Worm (Caenorhabditis elegans): ENCODE results near the gene madf-4.

- TF ChIP-seq cog-1 (tag; optimal IDR thresholded peaks at IDR 0.05) (no peak), med-1 (GFP tag; optimal IDR thresholded peaks at IDR 0.05; ENCODE audit: insufficient read depth) (no peak), tab-1 (GFP tag; IDR thresholded peaks at IDR 0.05) (no peak), T22C8.4 (GFP tag; IDR thresholded peaks at IDR 0.05) (no peak), ztf-29 (GFP tag; IDR thresholded peaks at IDR 0.05) (no peak), ref-1 (GFP tag; conservative IDR thresholded peaks at IDR 0.05) (no peak), ztf-23 (GFP tag; IDR thresholded peaks at IDR 0.05) (no peak), flt-1 (GFP tag; IDR thresholded peaks at IDR 0.05) (no peak)
These were observed 19.3 kb downstream of the madf-4 start, which contains the start of gene fipr-12 for ce11 chrV:9943039-9943438.

All from whole organism, midembryonic.